Worm (Caenorhabditis elegans) whole organism, young adult: ENCODE measurements around the gene seip-1.

Source experiments
- B0336.3 ChIP-seq: fragments of 200-800 bp; sonication (Bioruptor generic); IDR thresholded peaks from 2 replicates; pipeline ENCODE4 v1.3.6; 2022; ENCODE audit warnings: missing genetic modification characterization, missing compliant biosample characterization
- C06A6.2 ChIP-seq: fragments of 200-800 bp; sonication (Bioruptor generic); conservative IDR thresholded peaks from 2 replicates; pipeline ENCODE4 v1.3.6; 2022; ENCODE audit warnings: missing genetic modification characterization, missing compliant biosample characterization
- C17E4.6 ChIP-seq: fragments of 200-800 bp; sonication (Bioruptor generic); IDR thresholded peaks from 2 replicates; pipeline ENCODE4 v1.3.6; 2022; ENCODE audit warnings: missing genetic modification reagents, missing genetic modification characterization, missing compliant biosample characterization
- D2030.7 ChIP-seq: fragments of 200-800 bp; sonication (Bioruptor generic); IDR thresholded peaks from 2 replicates; pipeline ENCODE4 v1.3.6; 2022; ENCODE audit warnings: missing genetic modification reagents, missing genetic modification characterization, missing compliant biosample characterization
- F22D6.2 ChIP-seq: sonication (generic microtip); optimal IDR thresholded peaks from 2 replicates; lab custom pipeline; 2016; ENCODE audit warnings: mild to moderate bottlenecking, missing genetic modification characterization, missing compliant biosample characterization
- F33H1.4 ChIP-seq: fragments of 200-800 bp; sonication (Bioruptor generic); IDR thresholded peaks from 2 replicates; pipeline ENCODE4 v1.3.6; 2022; ENCODE audit warnings: missing genetic modification reagents, missing genetic modification characterization, missing compliant biosample characterization
- F39B2.1 ChIP-seq: fragments of 200-800 bp; sonication (Bioruptor generic); IDR thresholded peaks from 2 replicates; pipeline ENCODE4 v1.3.6; 2022; ENCODE audit warnings: missing genetic modification reagents, missing genetic modification characterization, missing compliant biosample characterization
- Y53G8AR.9 ChIP-seq: fragments of 200-800 bp; sonication (Bioruptor generic); conservative IDR thresholded peaks from 2 replicates; pipeline ENCODE4 v1.3.6; 2022; ENCODE audit warnings: missing genetic modification reagents, missing genetic modification characterization, missing compliant biosample characterization
- Y56A3A.18 ChIP-seq: fragments of 200-800 bp; sonication (Bioruptor generic); IDR thresholded peaks from 2 replicates; pipeline ENCODE4 v1.3.6; 2022; ENCODE audit warnings: missing genetic modification reagents, missing genetic modification characterization, missing compliant biosample characterization
- Y79H2A.3 ChIP-seq: fragments of 200-800 bp; sonication (Bioruptor generic); conservative IDR thresholded peaks from 2 replicates; pipeline ENCODE4 v1.3.6; 2022; ENCODE audit warnings: missing genetic modification reagents, missing genetic modification characterization, missing compliant biosample characterization
- Y95B8A.8 ChIP-seq: fragments of 200-800 bp; sonication (Bioruptor generic); IDR thresholded peaks from 2 replicates; pipeline ENCODE4 v1.3.6; 2022; ENCODE audit warnings: missing genetic modification reagents, missing genetic modification characterization, missing compliant biosample characterization
- ZK185.1 ChIP-seq: sonication (generic microtip); optimal IDR thresholded peaks from 2 replicates; lab custom pipeline; 2016; ENCODE audit warnings: mild to moderate bottlenecking, missing genetic modification characterization, missing compliant biosample characterization; ENCODE audit not compliant: poor library complexity, severe bottlenecking
- athp-1 ChIP-seq: sonication (generic microtip); optimal IDR thresholded peaks from 2 replicates; lab custom pipeline; 2017; ENCODE audit warnings: mild to moderate bottlenecking, missing genetic modification characterization, missing compliant biosample characterization
- attf-3 ChIP-seq: fragments of 200-800 bp; sonication (Bioruptor generic); conservative IDR thresholded peaks from 2 replicates; pipeline ENCODE4 v1.3.6; 2022; ENCODE audit warnings: missing genetic modification reagents, missing genetic modification characterization, missing compliant biosample characterization
- ccch-3 ChIP-seq: fragments of 200-800 bp; sonication (Bioruptor generic); optimal IDR thresholded peaks from 2 replicates; lab custom pipeline; 2018; ENCODE audit warnings: mild to moderate bottlenecking, missing genetic modification characterization, missing compliant biosample characterization
- cebp-1 ChIP-seq, 2 experiments: fragments of 200-800 bp in 1 of 2; sonication (Bioruptor generic) in 1 of 2; sonication (generic microtip) in 1 of 2; IDR thresholded peaks in 1 of 2; optimal IDR thresholded peaks in 1 of 2; 2 replicates each; pipeline versions ENCODE4 v1.3.6 to Lab custom; 2017 to 2022; ENCODE audit warnings: missing compliant biosample characterization in 2 of 2, missing genetic modification characterization in 2 of 2, mild to moderate bottlenecking in 1 of 2, missing genetic modification reagents in 1 of 2, moderate library complexity in 1 of 2
- chd-7 ChIP-seq: sonication (generic microtip); optimal IDR thresholded peaks from 2 replicates; lab custom pipeline; 2016; ENCODE audit warnings: mild to moderate bottlenecking, missing genetic modification characterization, moderate library complexity, missing compliant biosample characterization
- die-1 ChIP-seq: sonication (generic microtip); optimal IDR thresholded peaks from 2 replicates; lab custom pipeline; 2016; ENCODE audit warnings: missing genotype, mild to moderate bottlenecking, missing genetic modification characterization, missing compliant biosample characterization
- dox-1 ChIP-seq: fragments of 200-800 bp; sonication (Bioruptor generic); IDR thresholded peaks from 2 replicates; pipeline ENCODE4 v1.3.6; 2022; ENCODE audit warnings: missing genetic modification reagents, missing genetic modification characterization, missing compliant biosample characterization
- egl-18 ChIP-seq: fragments of 200-800 bp; sonication (Bioruptor generic); IDR thresholded peaks from 2 replicates; pipeline ENCODE4 v1.3.6; 2022; ENCODE audit warnings: missing genetic modification reagents, missing genetic modification characterization, missing compliant biosample characterization
- egrh-3 ChIP-seq: fragments of 200-800 bp; sonication (Bioruptor generic); IDR thresholded peaks from 2 replicates; pipeline ENCODE4 v1.3.6; 2022; ENCODE audit warnings: missing genetic modification reagents, missing genetic modification characterization, missing compliant biosample characterization
- ekl-4 ChIP-seq: fragments of 200-800 bp; sonication (Bioruptor generic); IDR thresholded peaks from 2 replicates; pipeline ENCODE4 v1.3.6; 2022; ENCODE audit warnings: missing genetic modification reagents, missing genetic modification characterization, missing compliant biosample characterization
- hlh-12 ChIP-seq: sonication (generic microtip); optimal IDR thresholded peaks from 2 replicates; lab custom pipeline; 2016; ENCODE audit warnings: missing genetic modification characterization, missing compliant biosample characterization
- hsf-1 ChIP-seq: fragments of 200-800 bp; sonication (Bioruptor generic); IDR thresholded peaks from 2 replicates; pipeline ENCODE4 v1.3.6; 2022; ENCODE audit warnings: missing genetic modification reagents, missing genetic modification characterization, missing compliant biosample characterization
- let-607 ChIP-seq, 2 experiments: fragments of 200-800 bp in 1 of 2; sonication (Bioruptor generic) in 1 of 2; sonication (generic microtip) in 1 of 2; optimal IDR thresholded peaks; 2 replicates each; lab custom pipeline; 2016 to 2018; ENCODE audit warnings: mild to moderate bottlenecking in 2 of 2, missing compliant biosample characterization in 2 of 2, missing genetic modification characterization in 2 of 2, moderate library complexity in 2 of 2, missing genotype in 1 of 2
- lin-40 ChIP-seq: sonication (generic microtip); optimal IDR thresholded peaks from 2 replicates; lab custom pipeline; 2016; ENCODE audit warnings: missing genetic modification characterization, mild to moderate bottlenecking, missing compliant biosample characterization, missing genotype, missing genetic modification reagents
- lin-54 ChIP-seq: fragments of 200-800 bp; sonication (Bioruptor generic); optimal IDR thresholded peaks from 2 replicates; lab custom pipeline; 2018; ENCODE audit warnings: mild to moderate bottlenecking, missing genetic modification characterization, missing compliant biosample characterization
- lir-1 ChIP-seq: fragments of 200-800 bp; sonication (Bioruptor generic); conservative IDR thresholded peaks from 2 replicates; pipeline ENCODE4 v1.3.6; 2022; ENCODE audit warnings: missing genetic modification reagents, missing genetic modification characterization, missing compliant biosample characterization
- lsl-1 ChIP-seq: fragments of 200-800 bp; sonication (Bioruptor generic); optimal IDR thresholded peaks from 2 replicates; lab custom pipeline; 2018; ENCODE audit warnings: mild to moderate bottlenecking, missing genetic modification characterization, moderate library complexity, missing compliant biosample characterization
- madf-6 ChIP-seq: fragments of 200-800 bp; sonication (Bioruptor generic); IDR thresholded peaks from 2 replicates; pipeline ENCODE4 v1.3.6; 2022; ENCODE audit warnings: missing genetic modification reagents, missing genetic modification characterization, missing compliant biosample characterization
- mcd-1 ChIP-seq: fragments of 200-800 bp; sonication (Bioruptor generic); IDR thresholded peaks from 2 replicates; pipeline ENCODE4 v1.3.6; 2022; ENCODE audit warnings: missing genetic modification reagents, missing genetic modification characterization, missing compliant biosample characterization
- nhr-120 ChIP-seq: fragments of 200-800 bp; sonication (Bioruptor generic); IDR thresholded peaks from 2 replicates; pipeline ENCODE4 v1.3.6; 2022; ENCODE audit warnings: missing genetic modification characterization, missing compliant biosample characterization
- nhr-179 ChIP-seq: sonication (generic microtip); optimal IDR thresholded peaks from 2 replicates; lab custom pipeline; 2016; ENCODE audit warnings: mild to moderate bottlenecking, missing genetic modification characterization, missing compliant biosample characterization
- nhr-27 ChIP-seq: fragments of 200-800 bp; sonication (Bioruptor generic); optimal IDR thresholded peaks from 2 replicates; lab custom pipeline; 2018; ENCODE audit warnings: mild to moderate bottlenecking, missing genetic modification characterization, moderate library complexity, missing compliant biosample characterization
- nhr-90 ChIP-seq: sonication (generic microtip); optimal IDR thresholded peaks from 2 replicates; lab custom pipeline; 2016; ENCODE audit warnings: missing genotype, mild to moderate bottlenecking, missing genetic modification characterization, missing compliant biosample characterization
- rcor-1 ChIP-seq: fragments of 200-800 bp; sonication (Bioruptor generic); IDR thresholded peaks from 2 replicates; pipeline ENCODE4 v1.3.6; 2022; ENCODE audit warnings: missing genetic modification reagents, missing genetic modification characterization, missing compliant biosample characterization
- rpc-1 ChIP-seq, 2 experiments: fragments of 150-350 bp in 1 of 2; sonication (generic microtip) in 1 of 2; optimal IDR thresholded peaks; 2 replicates each; lab custom pipeline; 2014 to 2018; ENCODE audit warnings: missing biosample characterization in 1 of 2, missing genetic modification characterization in 1 of 2, missing genetic modification reagents in 1 of 2, missing genotype in 1 of 2
- snpc-4 ChIP-seq, 5 experiments: fragments of 150-350 bp in 1 of 5; sonication (generic microtip) in 4 of 5; optimal IDR thresholded peaks; 2 replicates each; lab custom pipeline; 2014 to 2018; ENCODE audit warnings: missing genetic modification characterization in 5 of 5, missing biosample characterization in 3 of 5, antibody characterized with exemption in 2 of 5, mild to moderate bottlenecking in 2 of 5, missing compliant biosample characterization in 2 of 5, missing genotype in 2 of 5, moderate library complexity in 2 of 5, missing genetic modification reagents in 1 of 5
- tbp1 ChIP-seq: fragments of 200-800 bp; sonication (Bioruptor generic); optimal IDR thresholded peaks from 2 replicates; lab custom pipeline; 2018; ENCODE audit warnings: mild to moderate bottlenecking, missing genetic modification characterization, missing compliant biosample characterization
- tbx-9 ChIP-seq: sonication (generic microtip); optimal IDR thresholded peaks from 2 replicates; lab custom pipeline; 2016; ENCODE audit warnings: borderline replicate concordance, missing genetic modification characterization, inconsistent platforms, missing compliant biosample characterization
- xnd-1 ChIP-seq: sonication (generic microtip); optimal IDR thresholded peaks from 2 replicates; lab custom pipeline; 2016; ENCODE audit warnings: missing genotype, missing genetic modification reagents, missing genetic modification characterization, missing compliant biosample characterization
- zim-3 ChIP-seq: sonication (generic microtip); optimal IDR thresholded peaks from 2 replicates; lab custom pipeline; 2017; ENCODE audit warnings: mild to moderate bottlenecking, missing genetic modification characterization, moderate library complexity, missing compliant biosample characterization
- ztf-25 ChIP-seq: fragments of 200-800 bp; sonication (Bioruptor generic); IDR thresholded peaks from 2 replicates; pipeline ENCODE4 v1.3.6; 2022; ENCODE audit warnings: missing genetic modification reagents, missing genetic modification characterization, missing compliant biosample characterization

The seip-1 gene

ce11 chrV:6018944-6019450 lies 34.0 kb downstream of the seip-1 start, which contains the start of gene picc-1:
picc-1 (plus strand) TSS chrV:6018994.
- peak; percentile 25 for TF ChIP-seq lin-40 (tag; lab: Kevin White, UChicago)
- TF ChIP-seq Y95B8A.8 (GFP tag; lab: Robert Waterston, UW): 0 out of 2 replicates have a peak, but pooled peaks have one; percentile 51
- no peak for TF ChIP-seq lir-1
- TF ChIP-seq ccch-3 (GFP tag; lab: Kevin White, UChicago): no peak
- peak; percentile 34; the same call in 1 of the 2 replicates for TF ChIP-seq D2030.7
- 0 out of 2 replicates have a peak, but pooled peaks have one; percentile 7 for TF ChIP-seq ekl-4 (GFP tag; lab: Robert Waterston, UW)
- no peak for TF ChIP-seq rpc-1 (optimal IDR thresholded peaks at IDR 0.05; lab: Kevin White, UChicago)
- no peak for TF ChIP-seq rpc-1 (tag; optimal IDR thresholded peaks at IDR 0.05; lab: Kevin White, UChicago)
- 0 out of 2 replicates have a peak, but pooled peaks have one; percentile 23 for TF ChIP-seq Y56A3A.18 (GFP tag; lab: Robert Waterston, UW)
- no peak for TF ChIP-seq C17E4.6
- no peak for TF ChIP-seq tbx-9
- no peak for TF ChIP-seq F33H1.4 (GFP tag; lab: Robert Waterston, UW)
- TF ChIP-seq xnd-1 (tag; lab: Kevin White, UChicago): peak; percentile 6
- TF ChIP-seq Y53G8AR.9 (GFP tag; lab: Robert Waterston, UW): 0 out of 2 replicates have a peak, but pooled peaks have one; percentile 22
- TF ChIP-seq egrh-3 (GFP tag; lab: Robert Waterston, UW): no peak
- TF ChIP-seq B0336.3 (GFP tag; lab: Robert Waterston, UW): peak; percentile 78
- TF ChIP-seq hlh-12 (tag; lab: Kevin White, UChicago): no peak
- TF ChIP-seq snpc-4 (GFP tag; optimal IDR thresholded peaks at IDR 0.05; lab: Kevin White, UChicago): no peak
- peak in 2 of 4 experiments; percentile 15 to 24 for TF ChIP-seq snpc-4 (tag; optimal IDR thresholded peaks at IDR 0.05; lab: Kevin White, UChicago)
- no peak for TF ChIP-seq egl-18
- TF ChIP-seq hsf-1: 0 out of 2 replicates have a peak, but pooled peaks have one; percentile 51
- TF ChIP-seq lsl-1 (GFP tag; lab: Kevin White, UChicago): no peak
- no peak for TF ChIP-seq nhr-27 (tag; lab: Kevin White, UChicago)
- TF ChIP-seq zim-3: no peak
- 0 out of 2 replicates have a peak, but pooled peaks have one; percentile 18 for TF ChIP-seq dox-1 (GFP tag; lab: Robert Waterston, UW)
- peak; percentile 50 for TF ChIP-seq chd-7 (tag; lab: Kevin White, UChicago)
- TF ChIP-seq C06A6.2: no peak
- no peak for TF ChIP-seq die-1 (tag; lab: Kevin White, UChicago)
- peak; percentile 84 for TF ChIP-seq Y79H2A.3 (GFP tag; lab: Robert Waterston, UW)
- no peak for TF ChIP-seq nhr-179 (tag; lab: Kevin White, UChicago)
- peak; percentile 61 for TF ChIP-seq madf-6
- TF ChIP-seq let-607 (tag; optimal IDR thresholded peaks at IDR 0.05; lab: Kevin White, UChicago): peak in 1 of 2 experiments; percentile 5
- peak; percentile 29 for TF ChIP-seq lin-54 (GFP tag; lab: Kevin White, UChicago)
- no peak for TF ChIP-seq F39B2.1 (GFP tag; lab: Robert Waterston, UW)
- TF ChIP-seq tbp1 (GFP tag; lab: Kevin White, UChicago): peak; percentile 26
- TF ChIP-seq ZK185.1: peak; percentile 61
- TF ChIP-seq attf-3 (GFP tag; lab: Robert Waterston, UW): peak; percentile 42; the same call in 1 of the 2 replicates
- TF ChIP-seq athp-1 (tag; lab: Kevin White, UChicago): peak; percentile 7
- peak; percentile 85; the same call in 1 of the 2 replicates for TF ChIP-seq nhr-120 (GFP tag; lab: Robert Waterston, UW)
- 0 out of 2 replicates have a peak, but pooled peaks have one; percentile 29 for TF ChIP-seq mcd-1
- TF ChIP-seq F22D6.2 (tag; lab: Kevin White, UChicago): no peak
- TF ChIP-seq nhr-90 (tag; lab: Kevin White, UChicago): no peak
- TF ChIP-seq ztf-25 (GFP tag; lab: Robert Waterston, UW): no peak
- peak; percentile 21; the same call in 1 of the 2 replicates for TF ChIP-seq cebp-1 (GFP tag; IDR thresholded peaks at IDR 0.05; lab: Robert Waterston, UW)
- TF ChIP-seq cebp-1 (tag; optimal IDR thresholded peaks at IDR 0.05; lab: Kevin White, UChicago): peak; percentile 7
- 0 out of 2 replicates have a peak, but pooled peaks have one; percentile 22 for TF ChIP-seq rcor-1 (GFP tag; lab: Robert Waterston, UW)
- TF ChIP-seq, all 124 proteins: peak for 24
